Fruit fly (Drosophila melanogaster) whole organism, embryonic: ENCODE results near the gene HipHop.
A peak's percentile ranks its signal among the peaks of the same experiment; 100 is the strongest.

Source experiments
- Ada2b ChIP-seq: fragments of 200-800 bp; sonication (Bioruptor generic); IDR thresholded peaks from 2 replicates; pipeline ENCODE4 v1.3.6; 2022; ENCODE audit warnings: missing biosample characterization, missing genetic modification characterization
- C15 ChIP-seq: fragments of 200-800 bp; sonication (Bioruptor generic); IDR thresholded peaks from 3 replicates; pipeline ENCODE4 v1.3.6; 2022; ENCODE audit warnings: missing biosample characterization, missing genetic modification characterization
- CG10366 ChIP-seq: fragments of 200-800 bp; sonication (Bioruptor generic); IDR thresholded peaks from 2 replicates; pipeline ENCODE4 v1.3.6; 2022; ENCODE audit warnings: missing biosample characterization, missing genetic modification characterization
- CG12299 ChIP-seq: fragments of 200-800 bp; sonication (Bioruptor generic); optimal IDR thresholded peaks from 2 replicates; lab custom pipeline; 2018; ENCODE audit warnings: missing biosample characterization, mild to moderate bottlenecking, missing genetic modification characterization
- CG15479 ChIP-seq: fragments of 200-800 bp; sonication (Bioruptor generic); optimal IDR thresholded peaks from 3 replicates; lab custom pipeline; 2019; ENCODE audit warnings: missing biosample characterization, mild to moderate bottlenecking, missing genetic modification characterization, moderate library complexity
- CG15696 ChIP-seq: fragments of 200-800 bp; sonication (Bioruptor generic); optimal IDR thresholded peaks from 2 replicates; lab custom pipeline; 2019; ENCODE audit warnings: missing biosample characterization, mild to moderate bottlenecking, missing genetic modification characterization, moderate library complexity
- CG16863 ChIP-seq: fragments of 200-800 bp; sonication (Bioruptor generic); optimal IDR thresholded peaks from 3 replicates; lab custom pipeline; 2016; ENCODE audit warnings: missing biosample characterization, missing genetic modification characterization
- CG1792 ChIP-seq: fragments of 200-800 bp; sonication (Bioruptor generic); optimal IDR thresholded peaks from 2 replicates; lab custom pipeline; 2016; ENCODE audit warnings: missing biosample characterization, missing genetic modification characterization
- CG18262 ChIP-seq: fragments of 200-800 bp; optimal IDR thresholded peaks from 3 replicates; lab custom pipeline; 2019; ENCODE audit warnings: missing biosample characterization, mild to moderate bottlenecking, missing genetic modification characterization, moderate library complexity
- CG18599 ChIP-seq: fragments of 200-800 bp; sonication (Bioruptor generic); optimal IDR thresholded peaks from 3 replicates; lab custom pipeline; 2017; ENCODE audit warnings: missing biosample characterization, missing genetic modification characterization, mild to moderate bottlenecking, moderate library complexity, missing genetic modification reagents
- CG2116 ChIP-seq: fragments of 200-800 bp; sonication (Bioruptor generic); optimal IDR thresholded peaks from 3 replicates; lab custom pipeline; 2018; ENCODE audit warnings: missing biosample characterization, mild to moderate bottlenecking, missing genetic modification characterization
- CG2120 ChIP-seq: fragments of 200-800 bp; sonication (Bioruptor generic); optimal IDR thresholded peaks from 3 replicates; lab custom pipeline; 2016; ENCODE audit warnings: missing biosample characterization, missing genetic modification characterization
- CG2129 ChIP-seq: fragments of 200-800 bp; sonication (Bioruptor generic); IDR thresholded peaks from 2 replicates; pipeline ENCODE4 v1.3.6; 2022; ENCODE audit warnings: missing biosample characterization, missing genetic modification characterization; ENCODE audit not compliant: partially characterized antibody
- CG30020 ChIP-seq: fragments of 200-800 bp; optimal IDR thresholded peaks from 2 replicates; lab custom pipeline; 2019; ENCODE audit warnings: missing biosample characterization, mild to moderate bottlenecking, missing genetic modification characterization, moderate library complexity
- CG31224 ChIP-seq: fragments of 200-800 bp; sonication (Bioruptor generic); IDR thresholded peaks from 2 replicates; pipeline ENCODE4 v1.3.6; 2022; ENCODE audit warnings: missing biosample characterization, missing genetic modification characterization
- CG32767 ChIP-seq: fragments of 200-800 bp; sonication (Bioruptor generic); IDR thresholded peaks from 2 replicates; pipeline ENCODE4 v1.3.6; 2022; ENCODE audit warnings: missing biosample characterization, missing genetic modification characterization
- CG43689 ChIP-seq: fragments of 200-800 bp; sonication (Bioruptor generic); IDR thresholded peaks from 2 replicates; pipeline ENCODE4 v1.3.6; 2022; ENCODE audit warnings: missing biosample characterization, missing genetic modification characterization
- CG4730 ChIP-seq: fragments of 200-800 bp; sonication (Bioruptor generic); IDR thresholded peaks from 2 replicates; pipeline ENCODE4 v1.3.6; 2022; ENCODE audit warnings: missing biosample characterization, missing genetic modification characterization
- CG6689 ChIP-seq: fragments of 200-800 bp; sonication (Bioruptor generic); IDR thresholded peaks from 2 replicates; pipeline ENCODE4 v1.3.6; 2022; ENCODE audit warnings: missing biosample characterization, missing genetic modification characterization
- Deaf1 ChIP-seq: fragments of 200-800 bp; optimal IDR thresholded peaks from 3 replicates; lab custom pipeline; 2019; ENCODE audit warnings: missing biosample characterization, mild to moderate bottlenecking, missing genetic modification characterization, moderate library complexity
- Dek ChIP-seq: fragments of 200-800 bp; sonication (Bioruptor generic); optimal IDR thresholded peaks from 3 replicates; lab custom pipeline; 2019; ENCODE audit warnings: missing biosample characterization, mild to moderate bottlenecking, missing genetic modification characterization, moderate library complexity
- Lhr ChIP-seq: fragments of 200-800 bp; sonication (Bioruptor generic); optimal IDR thresholded peaks from 3 replicates; lab custom pipeline; 2017; ENCODE audit warnings: mild to moderate bottlenecking, missing biosample characterization, missing genetic modification reagents, missing genetic modification characterization
- MESR4 ChIP-seq: fragments of 200-800 bp; sonication (Bioruptor generic); optimal IDR thresholded peaks from 2 replicates; lab custom pipeline; 2018; ENCODE audit warnings: missing biosample characterization, mild to moderate bottlenecking, missing genetic modification characterization, moderate library complexity
- NK7.1 ChIP-seq: fragments of 200-800 bp; sonication (Bioruptor generic); optimal IDR thresholded peaks from 3 replicates; lab custom pipeline; 2016; ENCODE audit warnings: missing biosample characterization, missing genetic modification characterization
- Nf-YA ChIP-seq: fragments of 200-800 bp; sonication (Bioruptor generic); IDR thresholded peaks from 2 replicates; pipeline ENCODE4 v1.3.6; 2022; ENCODE audit warnings: missing biosample characterization, missing genetic modification characterization
- PHDP ChIP-seq: fragments of 200-800 bp; sonication (Bioruptor generic); optimal IDR thresholded peaks from 3 replicates; lab custom pipeline; 2018; ENCODE audit warnings: missing biosample characterization, mild to moderate bottlenecking, missing genetic modification characterization, moderate library complexity
- Rx ChIP-seq: fragments of 200-800 bp; sonication (Bioruptor generic); IDR thresholded peaks from 2 replicates; pipeline ENCODE4 v1.3.6; 2022; ENCODE audit warnings: missing biosample characterization, missing genetic modification characterization
- Scr ChIP-seq: fragments of 200-800 bp; sonication (Bioruptor generic); IDR thresholded peaks from 2 replicates; pipeline ENCODE4 v1.3.6; 2022; ENCODE audit warnings: missing biosample characterization, missing genetic modification characterization; ENCODE audit not compliant: partially characterized antibody
- Six4 ChIP-seq: fragments of 200-800 bp; sonication (Bioruptor generic); optimal IDR thresholded peaks from 2 replicates; lab custom pipeline; 2016; ENCODE audit warnings: missing biosample characterization, missing genetic modification characterization
- ac ChIP-seq: fragments of 200-800 bp; sonication (Bioruptor generic); optimal IDR thresholded peaks from 3 replicates; lab custom pipeline; 2017; ENCODE audit warnings: missing biosample characterization, mild to moderate bottlenecking, missing genetic modification characterization
- bigmax ChIP-seq: fragments of 200-800 bp; sonication (Bioruptor generic); optimal IDR thresholded peaks from 2 replicates; lab custom pipeline; 2018; ENCODE audit warnings: missing biosample characterization, mild to moderate bottlenecking, missing genetic modification characterization
- cwo ChIP-seq: fragments of 200-800 bp; sonication (Bioruptor generic); optimal IDR thresholded peaks from 3 replicates; lab custom pipeline; 2017; ENCODE audit warnings: missing biosample characterization, missing genetic modification characterization, mild to moderate bottlenecking, moderate library complexity, missing genetic modification reagents
- ems ChIP-seq: fragments of 200-800 bp; sonication (Bioruptor generic); optimal IDR thresholded peaks from 3 replicates; lab custom pipeline; 2016; ENCODE audit warnings: missing biosample characterization, missing genetic modification characterization
- insv ChIP-seq, 2 experiments: fragments of 200-800 bp; sonication (Bioruptor generic); optimal IDR thresholded peaks; 3 replicates each; lab custom pipeline; 2016 to 2018; ENCODE audit warnings: missing biosample characterization in 2 of 2, missing genetic modification characterization in 2 of 2
- jigr1 ChIP-seq: fragments of 200-800 bp; sonication (Bioruptor generic); IDR thresholded peaks from 3 replicates; pipeline ENCODE4 v1.3.6; 2022; ENCODE audit warnings: missing biosample characterization, missing genetic modification characterization
- kah ChIP-seq: fragments of 200-800 bp; sonication (Bioruptor generic); optimal IDR thresholded peaks from 2 replicates; lab custom pipeline; 2018; ENCODE audit warnings: missing biosample characterization, mild to moderate bottlenecking, missing genetic modification characterization
- klu ChIP-seq: fragments of 200-800 bp; sonication (Bioruptor generic); IDR thresholded peaks from 2 replicates; pipeline ENCODE4 v1.3.6; 2022; ENCODE audit warnings: missing biosample characterization, missing genetic modification characterization
- mirr ChIP-seq: fragments of 200-800 bp; sonication (Bioruptor generic); optimal IDR thresholded peaks from 3 replicates; lab custom pipeline; 2018; ENCODE audit warnings: missing biosample characterization, mild to moderate bottlenecking, missing genetic modification characterization
- org-1 ChIP-seq: fragments of 200-800 bp; sonication (Bioruptor generic); optimal IDR thresholded peaks from 2 replicates; lab custom pipeline; 2017; ENCODE audit warnings: missing biosample characterization, missing genetic modification characterization
- pnt ChIP-seq: fragments of 200-800 bp; sonication (Bioruptor generic); optimal IDR thresholded peaks from 3 replicates; lab custom pipeline; 2016; ENCODE audit warnings: missing biosample characterization, missing genetic modification characterization
- prd ChIP-seq, 3 experiments: fragments of >200 bp in 2 of 3; fragments of 200-800 bp in 1 of 3; sonication (Bioruptor generic) in 1 of 3; optimal IDR thresholded peaks in 2 of 3; IDR thresholded peaks in 1 of 3; 2 replicates in 2 of 3; 3 replicates in 1 of 3; pipeline versions ENCODE4 v1.3.6 to Lab custom; 2017 to 2022; ENCODE audit warnings: missing biosample characterization in 1 of 3, missing genetic modification characterization in 1 of 3
- sc ChIP-seq, 3 experiments: fragments of >200 bp in 2 of 3; fragments of 200-800 bp in 1 of 3; sonication (Bioruptor generic) in 1 of 3; optimal IDR thresholded peaks; 2 replicates in 2 of 3; 3 replicates in 1 of 3; lab custom pipeline; 2017; ENCODE audit warnings: mild to moderate bottlenecking in 1 of 3, missing biosample characterization in 1 of 3, missing genetic modification characterization in 1 of 3, missing genetic modification reagents in 1 of 3
- sens ChIP-seq: fragments of 200-800 bp; sonication (Bioruptor generic); peaks from one replicate; lab custom pipeline; 2016; ENCODE audit warnings: missing biosample characterization, missing genetic modification characterization
- sim ChIP-seq: fragments of 200-800 bp; sonication (Bioruptor generic); IDR thresholded peaks from 2 replicates; pipeline ENCODE4 v1.3.6; 2022; ENCODE audit warnings: missing biosample characterization, missing genetic modification characterization
- sqz ChIP-seq: fragments of 200-800 bp; sonication (Bioruptor generic); optimal IDR thresholded peaks from 3 replicates; lab custom pipeline; 2018; ENCODE audit warnings: missing biosample characterization, mild to moderate bottlenecking, missing genetic modification characterization
- tap ChIP-seq: fragments of 200-800 bp; optimal IDR thresholded peaks from 3 replicates; lab custom pipeline; 2019; ENCODE audit warnings: missing biosample characterization, mild to moderate bottlenecking, missing genetic modification characterization, moderate library complexity
- unc-4 ChIP-seq: fragments of 200-800 bp; sonication (Bioruptor generic); IDR thresholded peaks from 2 replicates; pipeline ENCODE4 v1.3.6; 2022; ENCODE audit warnings: missing biosample characterization, missing genetic modification characterization; ENCODE audit not compliant: partially characterized antibody
- usp ChIP-seq: fragments of >200 bp; optimal IDR thresholded peaks from 2 replicates; lab custom pipeline; 2017; ENCODE audit warnings: missing biosample characterization, missing genetic modification characterization
- zen ChIP-seq: fragments of 200-800 bp; sonication (Bioruptor generic); optimal IDR thresholded peaks from 3 replicates; lab custom pipeline; 2018; ENCODE audit warnings: missing biosample characterization, mild to moderate bottlenecking, missing genetic modification characterization, moderate library complexity

Gene HipHop

dm6 chr3L:18867521-18867920 lies 46.5 kb downstream of the HipHop start, which contains the start of gene Dysb (continued):
- TF ChIP-seq pnt (GFP tag; lab: Kevin White, UChicago) = peak; percentile 34
- peak; percentile 12; the same call in 1 of the 3 replicates for TF ChIP-seq jigr1 (GFP tag; lab: Robert Waterston, UW)
- TF ChIP-seq org-1 = peak; percentile 45
- TF ChIP-seq cwo (GFP tag; lab: Kevin White, UChicago) = peak; percentile 85
- TF ChIP-seq kah (GFP tag; lab: Kevin White, UChicago) = peak; percentile 86
- no peak for TF ChIP-seq sc (optimal IDR thresholded peaks at IDR 0.05; lab: Kevin White, UChicago)
- TF ChIP-seq sc (GFP tag; optimal IDR thresholded peaks at IDR 0.05; lab: Kevin White, UChicago) = peak; percentile 66
- TF ChIP-seq sqz (GFP tag; lab: Kevin White, UChicago) = peak; percentile 82
- peak; percentile 64 for TF ChIP-seq Deaf1
- peak; percentile 82 for TF ChIP-seq CG4730
- TF ChIP-seq unc-4 (GFP tag; lab: Robert Waterston, UW) = peak; percentile 24; the same call in 1 of the 2 replicates
- peak; percentile 88 for TF ChIP-seq CG10366 (GFP tag; lab: Robert Waterston, UW)
- no peak for TF ChIP-seq CG2129 (GFP tag; lab: Robert Waterston, UW)
- no peak for TF ChIP-seq Scr (GFP tag; lab: Robert Waterston, UW)
- TF ChIP-seq CG43689 = peak; percentile 67; the same call in 1 of the 2 replicates
- peak; percentile 70 for TF ChIP-seq CG32767 (GFP tag; lab: Robert Waterston, UW)
- peak; percentile 97 for TF ChIP-seq sens (GFP tag; lab: Kevin White, UChicago)
- TF ChIP-seq Nf-YA (GFP tag; lab: Robert Waterston, UW) = peak; percentile 54; the same call in 1 of the 2 replicates
- no peak for TF ChIP-seq bigmax
- TF ChIP-seq CG30020 (tag; lab: Kevin White, UChicago) = peak; percentile 57
- peak; percentile 91 for TF ChIP-seq CG18599 (GFP tag; lab: Kevin White, UChicago)
- TF ChIP-seq usp (GFP tag; lab: Kevin White, UChicago) = no peak
- peak; percentile 9 for TF ChIP-seq NK7.1 (GFP tag; lab: Kevin White, UChicago)
- peak; percentile 66 for TF ChIP-seq klu (GFP tag; lab: Robert Waterston, UW)
- peak; percentile 63 for TF ChIP-seq Rx (GFP tag; lab: Robert Waterston, UW)
- peak; percentile 88 for TF ChIP-seq Ada2b (GFP tag; lab: Robert Waterston, UW)
- peak; percentile 72 for TF ChIP-seq sim (GFP tag; lab: Robert Waterston, UW)
- TF ChIP-seq Six4 (GFP tag; lab: Kevin White, UChicago) = peak; percentile 72
- TF ChIP-seq MESR4 (GFP tag; lab: Kevin White, UChicago) = peak; percentile 51
- TF ChIP-seq insv (GFP tag; optimal IDR thresholded peaks at IDR 0.05; lab: Kevin White, UChicago) = peak in 1 of 2 experiments; percentile 63
- TF ChIP-seq CG15479 (GFP tag; lab: Kevin White, UChicago) = no peak
- peak; percentile 75 for TF ChIP-seq zen
- peak; percentile 16 for TF ChIP-seq CG16863
- TF ChIP-seq PHDP (tag; lab: Kevin White, UChicago) = peak; percentile 91
- TF ChIP-seq CG2120 (GFP tag; lab: Kevin White, UChicago) = peak; percentile 88
- peak; percentile 92 for TF ChIP-seq Dek (tag; lab: Kevin White, UChicago)
- TF ChIP-seq prd (optimal IDR thresholded peaks at IDR 0.05; lab: Kevin White, UChicago) = no peak
- peak; percentile 89 for TF ChIP-seq prd (GFP tag; IDR thresholded peaks at IDR 0.05; lab: Robert Waterston, UW)
- TF ChIP-seq Lhr (GFP tag; lab: Kevin White, UChicago) = peak; percentile 22
- TF ChIP-seq CG15696 (tag; lab: Kevin White, UChicago) = peak; percentile 67
- TF ChIP-seq C15 (GFP tag; lab: Robert Waterston, UW) = peak; percentile 70; the same call in 1 of the 3 replicates
- TF ChIP-seq CG12299 (tag; lab: Kevin White, UChicago) = peak; percentile 86
- peak; percentile 84 for TF ChIP-seq CG31224
- TF ChIP-seq CG18262 (tag; lab: Kevin White, UChicago) = peak; percentile 89
- peak; percentile 58 for TF ChIP-seq mirr (GFP tag; lab: Kevin White, UChicago)
- no peak for TF ChIP-seq CG1792 (GFP tag; lab: Kevin White, UChicago)
- TF ChIP-seq CG6689 (GFP tag; lab: Robert Waterston, UW) = peak; percentile 86
- peak; percentile 90 for TF ChIP-seq tap
- TF ChIP-seq ems (GFP tag; lab: Kevin White, UChicago) = peak; percentile 62
- peak; percentile 61 for TF ChIP-seq CG2116 (GFP tag; lab: Kevin White, UChicago)
- TF ChIP-seq ac (GFP tag; lab: Kevin White, UChicago) = peak; percentile 47
